Worm (Caenorhabditis elegans) whole organism, mixed stage, embryonic: ENCODE results near the gene cfap-20.

Experiments used
- nhr-12 ChIP-seq: fragments of 150-350 bp; optimal IDR thresholded peaks from 2 replicates; lab custom pipeline; 2014; ENCODE audit warnings: missing biosample characterization, missing genetic modification characterization
- sem-2 ChIP-seq: fragments of 200-800 bp; sonication (Bioruptor generic); optimal IDR thresholded peaks from 2 replicates; lab custom pipeline; 2018; ENCODE audit warnings: mild to moderate bottlenecking, missing genetic modification characterization, missing compliant biosample characterization
- snpc-4 ChIP-seq: fragments of 150-350 bp; optimal IDR thresholded peaks from 2 replicates; lab custom pipeline; 2014; ENCODE audit warnings: missing biosample characterization, missing genetic modification characterization
- sptf-1 ChIP-seq: sonication (generic microtip); optimal IDR thresholded peaks from 2 replicates; lab custom pipeline; 2017; ENCODE audit warnings: mild to moderate bottlenecking, missing genetic modification characterization, moderate library complexity, missing compliant biosample characterization
- unc-39 ChIP-seq: fragments of 150-350 bp; optimal IDR thresholded peaks from 2 replicates; lab custom pipeline; 2014; ENCODE audit warnings: missing biosample characterization, missing genetic modification characterization
- zip-8 ChIP-seq: fragments of 150-350 bp; optimal IDR thresholded peaks from 2 replicates; lab custom pipeline; 2014; ENCODE audit warnings: missing biosample characterization, missing genetic modification characterization
- ztf-11 ChIP-seq: fragments of 150-350 bp; optimal IDR thresholded peaks from 2 replicates; lab custom pipeline; 2014; ENCODE audit warnings: missing biosample characterization, missing genetic modification characterization

- TF ChIP-seq unc-39 (tag; lab: Kevin White, UChicago): no peak
- no peak for TF ChIP-seq sptf-1 (tag; lab: Kevin White, UChicago)
- TF ChIP-seq zip-8 (tag; lab: Kevin White, UChicago): no peak
- TF ChIP-seq snpc-4: no peak
- TF ChIP-seq nhr-12 (tag; lab: Kevin White, UChicago): no peak
- TF ChIP-seq ztf-11: no peak
- TF ChIP-seq sem-2 (GFP tag; lab: Kevin White, UChicago): no peak
These were observed 49.1 kb downstream of the cfap-20 start, which contains the start of gene C34C12.7 for ce11 chrIII:3488224-3488623.
